Worm (Caenorhabditis elegans) whole organism, L2 larva: ENCODE results near the gene msp-19.
"Not testable (repeated sequence)": the region's sequence is repeated elsewhere in the genome, so short reads cannot be mapped to it uniquely, and the experiment has no call there.

Experiments
- F13H6.1 ChIP-seq: sonication (generic microtip); optimal IDR thresholded peaks from 2 replicates; lab custom pipeline; 2016; ENCODE audit warnings: missing genetic modification characterization, missing compliant biosample characterization
- R02D3.7 ChIP-seq: fragments of 150-350 bp; optimal IDR thresholded peaks from 2 replicates; lab custom pipeline; 2014; ENCODE audit warnings: missing biosample characterization, missing genetic modification characterization
- Y55F3AM.14 ChIP-seq: fragments of 200-800 bp; sonication (Bioruptor generic); optimal IDR thresholded peaks from 2 replicates; lab custom pipeline; 2018; ENCODE audit warnings: mild to moderate bottlenecking, missing genetic modification characterization, missing compliant biosample characterization
- alr-1 ChIP-seq: fragments of 150-350 bp; optimal IDR thresholded peaks from 2 replicates; lab custom pipeline; 2014; ENCODE audit warnings: missing biosample characterization, missing genetic modification characterization
- aly-2 ChIP-seq: fragments of 150-350 bp; optimal IDR thresholded peaks from 2 replicates; lab custom pipeline; 2014; ENCODE audit warnings: missing biosample characterization, missing genetic modification characterization
- ama-1 ChIP-seq: fragments of 150-350 bp; optimal IDR thresholded peaks from 2 replicates; lab custom pipeline; 2018; ENCODE audit warnings: inconsistent platforms
- blmp-1 ChIP-seq: sonication (generic microtip); optimal IDR thresholded peaks from 2 replicates; lab custom pipeline; 2017; ENCODE audit warnings: missing genetic modification characterization, mild to moderate bottlenecking, missing compliant biosample characterization, antibody characterized with exemption, moderate library complexity; ENCODE audit not compliant: insufficient read depth
- crh-2 ChIP-seq: sonication (generic microtip); optimal IDR thresholded peaks from 2 replicates; lab custom pipeline; 2017; ENCODE audit warnings: missing biosample characterization, missing genetic modification characterization
- egl-27 ChIP-seq: sonication (generic microtip); optimal IDR thresholded peaks from 3 replicates; lab custom pipeline; 2017; ENCODE audit warnings: missing biosample characterization, missing genetic modification reagents, missing genetic modification characterization
- fos-1 ChIP-seq: fragments of 150-350 bp; optimal IDR thresholded peaks from 2 replicates; lab custom pipeline; 2014; ENCODE audit warnings: missing biosample characterization, missing genetic modification characterization
- lin-11 ChIP-seq: fragments of 150-350 bp; sonication (generic microtip); optimal IDR thresholded peaks from 2 replicates; lab custom pipeline; 2014; ENCODE audit warnings: missing biosample characterization, missing genetic modification characterization, inconsistent platforms, mixed read lengths
- lin-13 ChIP-seq: fragments of 150-350 bp; optimal IDR thresholded peaks from 2 replicates; lab custom pipeline; 2014; ENCODE audit warnings: missing biosample characterization, missing genetic modification reagents, missing genetic modification characterization
- lin-39 ChIP-seq: fragments of 150-350 bp; optimal IDR thresholded peaks from 2 replicates; lab custom pipeline; 2014; ENCODE audit warnings: missing biosample characterization, missing genetic modification reagents, missing genetic modification characterization
- lsy-2 ChIP-seq, 2 experiments: fragments of 150-350 bp in 1 of 2; sonication (generic microtip) in 1 of 2; optimal IDR thresholded peaks; 2 replicates each; lab custom pipeline; 2014 to 2017; ENCODE audit warnings: missing biosample characterization in 2 of 2, missing genetic modification characterization in 2 of 2
- mab-5 ChIP-seq: fragments of 150-350 bp; optimal IDR thresholded peaks from 2 replicates; lab custom pipeline; 2014; ENCODE audit warnings: missing biosample characterization, missing genetic modification characterization
- mdl-1 ChIP-seq, 2 experiments: fragments of 150-350 bp in 1 of 2; sonication (generic microtip) in 1 of 2; optimal IDR thresholded peaks; 2 replicates each; lab custom pipeline; 2017; ENCODE audit warnings: missing biosample characterization in 2 of 2, missing genetic modification characterization in 2 of 2
- nhr-11 ChIP-seq: fragments of 150-350 bp; optimal IDR thresholded peaks from 2 replicates; lab custom pipeline; 2014; ENCODE audit warnings: missing biosample characterization, missing genetic modification characterization
- nhr-129 ChIP-seq: fragments of 150-350 bp; optimal IDR thresholded peaks from 2 replicates; lab custom pipeline; 2014; ENCODE audit warnings: missing biosample characterization, missing genetic modification characterization
- nhr-21 ChIP-seq: fragments of 150-350 bp; optimal IDR thresholded peaks from 2 replicates; lab custom pipeline; 2014; ENCODE audit warnings: missing biosample characterization, missing genetic modification characterization
- nhr-237 ChIP-seq: fragments of 150-350 bp; optimal IDR thresholded peaks from 2 replicates; lab custom pipeline; 2014; ENCODE audit warnings: missing biosample characterization, missing genetic modification characterization
- nhr-25 ChIP-seq: fragments of 150-350 bp; sonication (generic microtip); optimal IDR thresholded peaks from 3 replicates; lab custom pipeline; 2014; ENCODE audit warnings: missing biosample characterization, missing genetic modification characterization
- peb-1 ChIP-seq: fragments of 150-350 bp; optimal IDR thresholded peaks from 2 replicates; lab custom pipeline; 2014; ENCODE audit warnings: missing biosample characterization, missing genetic modification characterization
- sma-3 ChIP-seq: sonication (generic microtip); optimal IDR thresholded peaks from 2 replicates; lab custom pipeline; 2016; ENCODE audit warnings: missing genetic modification reagents, missing genetic modification characterization, missing compliant biosample characterization
- sma-9 ChIP-seq, 2 experiments: fragments of 150-350 bp in 1 of 2; sonication (generic microtip) in 1 of 2; optimal IDR thresholded peaks; 2 replicates each; lab custom pipeline; 2014 to 2016; ENCODE audit warnings: missing genetic modification characterization in 2 of 2, mild to moderate bottlenecking in 1 of 2, missing biosample characterization in 1 of 2, missing compliant biosample characterization in 1 of 2, missing genetic modification reagents in 1 of 2, moderate library complexity in 1 of 2
- unc-39 ChIP-seq: fragments of 150-350 bp; optimal IDR thresholded peaks from 2 replicates; lab custom pipeline; 2014; ENCODE audit warnings: missing biosample characterization, missing genetic modification characterization
- unc-62 ChIP-seq: fragments of 150-350 bp; optimal IDR thresholded peaks from 2 replicates; lab custom pipeline; 2014; ENCODE audit warnings: missing biosample characterization, missing genetic modification reagents, missing genetic modification characterization
- zag-1 ChIP-seq: fragments of 150-350 bp; optimal IDR thresholded peaks from 2 replicates; lab custom pipeline; 2014; ENCODE audit warnings: missing biosample characterization, missing genetic modification characterization
- ztf-1 ChIP-seq: fragments of 200-800 bp; sonication (Bioruptor generic); conservative IDR thresholded peaks from 2 replicates; pipeline ENCODE4 v1.3.6; 2022; ENCODE audit warnings: missing genetic modification characterization, missing compliant biosample characterization
- ztf-11 ChIP-seq: sonication (generic microtip); optimal IDR thresholded peaks from 2 replicates; lab custom pipeline; 2017; ENCODE audit warnings: missing biosample characterization, missing genetic modification characterization
- ztf-4 ChIP-seq: fragments of 150-350 bp; optimal IDR thresholded peaks from 2 replicates; lab custom pipeline; 2014; ENCODE audit warnings: missing biosample characterization, missing genetic modification characterization

msp-19 gene

ce11 chrIV:5260289-5260688 lies at the start of gene msp-19:
TSS of gene msp-19 (plus strand) at chrIV:5260589.
- TF ChIP-seq ztf-1; sma-9 (GFP tag; optimal IDR thresholded peaks at IDR 0.05; lab: Kevin White, UChicago); sma-9 (tag; optimal IDR thresholded peaks at IDR 0.05; lab: Kevin White, UChicago); nhr-11 (tag; lab: Kevin White, UChicago): not testable (repeated sequence)

DNA sequence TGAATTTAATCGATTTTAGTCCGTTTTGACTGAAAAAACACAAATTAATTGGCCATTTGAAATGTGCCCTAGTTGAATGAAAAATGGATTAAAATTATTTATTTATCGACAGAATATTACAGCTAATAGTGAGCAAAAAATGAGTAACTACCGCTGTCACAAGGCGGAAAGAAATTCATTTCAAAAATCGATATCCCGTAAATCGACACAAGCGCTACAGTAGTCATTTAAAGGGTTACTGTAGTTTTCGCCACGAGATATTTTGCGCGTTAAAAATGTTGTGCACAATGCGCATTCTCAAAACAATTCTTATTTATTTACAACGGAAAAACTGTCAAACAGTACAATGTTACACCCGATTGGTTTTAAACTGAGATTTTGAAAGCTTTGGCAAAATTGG lies 49.8 kb upstream of the msp-19 start:
- TF ChIP-seq aly-2 (tag; lab: Kevin White, UChicago) (no peak), unc-39 (tag; lab: Kevin White, UChicago) (no peak), R02D3.7 (tag; lab: Kevin White, UChicago) (no peak), ztf-4 (tag; lab: Kevin White, UChicago) (no peak), mdl-1 (tag; optimal IDR thresholded peaks at IDR 0.05; lab: Kevin White, UChicago) (no peak), egl-27 (tag; lab: Kevin White, UChicago) (no peak), mab-5 (tag; lab: Kevin White, UChicago) (no peak), unc-62 (GFP tag; lab: Kevin White, UChicago) (no peak), F13H6.1 (tag; lab: Kevin White, UChicago) (no peak), lin-11 (no peak), lin-13 (GFP tag; lab: Kevin White, UChicago) (no peak), ztf-1 (no peak), sma-9 (GFP tag; optimal IDR thresholded peaks at IDR 0.05; lab: Kevin White, UChicago) (no peak), sma-9 (tag; optimal IDR thresholded peaks at IDR 0.05; lab: Kevin White, UChicago) (no peak)

ce11 chrIV:5215092-5215491 lies 45.3 kb upstream of the msp-19 start, which contains the start of gene Y59E9AL.4:
TSS of gene Y59E9AL.4 (minus strand) at chrIV:5215192.
- no peak for TF ChIP-seq nhr-129 (tag; lab: Kevin White, UChicago)
- no peak for TF ChIP-seq ama-1 (lab: Kevin White, UChicago)
- TF ChIP-seq peb-1 (tag; lab: Kevin White, UChicago) = no peak
- TF ChIP-seq ztf-1 = no peak
- TF ChIP-seq F13H6.1 (tag; lab: Kevin White, UChicago) = no peak
- no peak for TF ChIP-seq mab-5 (tag; lab: Kevin White, UChicago)
- no peak for TF ChIP-seq nhr-11 (tag; lab: Kevin White, UChicago)
- no peak for TF ChIP-seq nhr-237 (tag; lab: Kevin White, UChicago)
- no peak for TF ChIP-seq sma-9 (GFP tag; optimal IDR thresholded peaks at IDR 0.05; lab: Kevin White, UChicago)
- TF ChIP-seq sma-9 (tag; optimal IDR thresholded peaks at IDR 0.05; lab: Kevin White, UChicago) = no peak
- TF ChIP-seq mdl-1 (tag; optimal IDR thresholded peaks at IDR 0.05; lab: Kevin White, UChicago) = no peak
- no peak for TF ChIP-seq lsy-2 (tag; optimal IDR thresholded peaks at IDR 0.05; lab: Kevin White, UChicago)
- no peak for TF ChIP-seq ztf-11 (tag; lab: Kevin White, UChicago)
- no peak for TF ChIP-seq alr-1 (tag; lab: Kevin White, UChicago)
- TF ChIP-seq lin-13 (GFP tag; lab: Kevin White, UChicago) = no peak

DNA sequence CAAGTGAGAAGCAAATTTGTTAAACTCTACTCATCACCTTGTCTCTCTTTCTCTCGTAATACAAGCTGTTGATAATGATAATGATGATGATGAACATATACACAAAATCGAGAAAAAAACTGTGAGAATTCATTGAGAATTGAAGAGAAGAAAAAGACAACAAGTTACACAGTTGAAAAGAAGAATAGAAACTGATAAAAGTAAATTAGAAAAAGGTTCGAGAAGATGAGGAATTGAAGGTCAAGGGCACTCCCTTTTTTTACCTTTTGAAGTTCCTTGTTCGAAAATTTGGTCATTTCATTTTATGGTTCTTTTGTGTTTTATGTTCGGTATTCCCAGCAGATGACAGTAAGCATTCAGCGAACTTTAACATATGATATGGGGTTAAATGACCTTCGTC lies 44.0 kb upstream of the msp-19 start:
- TF ChIP-seq sma-3 (peak; percentile 63), fos-1 (peak; percentile 37), nhr-21 (no peak), sma-9 (GFP tag; optimal IDR thresholded peaks at IDR 0.05; lab: Kevin White, UChicago) (peak; percentile 53), sma-9 (tag; optimal IDR thresholded peaks at IDR 0.05; lab: Kevin White, UChicago) (no peak), ztf-11 (tag; lab: Kevin White, UChicago) (no peak), crh-2 (peak; percentile 27), blmp-1 (tag; lab: Kevin White, UChicago) (peak; percentile 80), nhr-25 (tag; lab: Kevin White, UChicago) (peak; percentile 91), alr-1 (tag; lab: Kevin White, UChicago) (no peak), lin-39 (tag; lab: Kevin White, UChicago) (no peak), ztf-1 (no peak), lsy-2 (tag; optimal IDR thresholded peaks at IDR 0.05; lab: Kevin White, UChicago) (no peak), zag-1 (no peak), Y55F3AM.14 (GFP tag; lab: Kevin White, UChicago) (no peak)

DNA sequence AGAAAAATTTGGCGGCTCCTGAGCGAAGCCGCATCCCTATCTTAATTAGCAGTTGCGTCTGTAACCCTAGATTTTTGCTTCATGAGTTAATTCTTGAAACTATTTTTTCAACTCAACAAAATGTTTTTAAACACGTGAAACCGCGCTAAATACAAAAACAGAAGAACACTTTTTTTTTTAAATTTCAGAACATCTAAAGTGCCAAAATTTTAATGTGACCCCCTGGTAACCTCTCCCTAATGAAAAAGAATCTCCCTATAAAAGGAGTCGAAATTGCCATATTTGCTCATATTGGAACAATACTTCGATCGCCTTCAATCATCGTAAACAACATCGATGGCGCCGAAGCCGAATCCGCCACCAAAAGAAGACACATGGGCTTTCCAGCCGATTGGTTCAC lies 41.9 kb upstream of the msp-19 start, which contains the start of gene nsph-4.2:
TSS of gene nsph-4.2 (plus strand) at position 301 of the 400 bp plus-strand sequence.
- TF ChIP-seq crh-2; sma-3; nhr-237 (tag; lab: Kevin White, UChicago): not testable (repeated sequence)
